Fruit fly (Drosophila melanogaster): Measurements from ENCODE around the gene CG33287.

- TF ChIP-seq D1 (tag; optimal IDR thresholded peaks at IDR 0.05) (no peak), CG17806 (tag; optimal IDR thresholded peaks at IDR 0.05) (no peak), EcR (GFP tag; optimal IDR thresholded peaks at IDR 0.05) (no peak), CG12605 (GFP tag; IDR thresholded peaks at IDR 0.05) (no peak), Ets98B (GFP tag; IDR thresholded peaks at IDR 0.05) (no peak), CG14655 (GFP tag; optimal IDR thresholded peaks at IDR 0.05) (no peak)
Measured at dm6 chr3L:20948404-20948803, 22.1 kb downstream of the CG33287 start.

Data from whole organism, pupa.